Fruit fly (Drosophila melanogaster) whole organism, pupa: ENCODE measurements around the gene LKRSDH.
A peak's percentile ranks its signal among the peaks of the same experiment; 100 is the strongest.

ENCODE experiments used
- CG13204 ChIP-seq: fragments of 200-800 bp; sonication (Bioruptor generic); optimal IDR thresholded peaks from 2 replicates; lab custom pipeline; 2018; ENCODE audit warnings: missing biosample characterization, mild to moderate bottlenecking, missing genetic modification characterization, moderate library complexity
- CG17806 ChIP-seq: fragments of 200-800 bp; sonication (Bioruptor generic); optimal IDR thresholded peaks from 2 replicates; lab custom pipeline; 2018; ENCODE audit warnings: missing biosample characterization, mild to moderate bottlenecking, missing genetic modification characterization, moderate library complexity
- CG34367 ChIP-seq: fragments of 200-800 bp; sonication (Bioruptor generic); optimal IDR thresholded peaks from 2 replicates; lab custom pipeline; 2018; ENCODE audit warnings: missing biosample characterization, mild to moderate bottlenecking, missing genetic modification characterization
- CG8159 ChIP-seq: fragments of 200-800 bp; sonication (Bioruptor generic); optimal IDR thresholded peaks from 3 replicates; lab custom pipeline; 2018; ENCODE audit warnings: missing biosample characterization, mild to moderate bottlenecking, missing genetic modification characterization, moderate library complexity
- D1 ChIP-seq: fragments of 200-800 bp; sonication (Bioruptor generic); optimal IDR thresholded peaks from 2 replicates; lab custom pipeline; 2018; ENCODE audit warnings: missing biosample characterization, mild to moderate bottlenecking, missing genetic modification characterization, moderate library complexity
- EcR ChIP-seq: fragments of 200-800 bp; sonication (Bioruptor generic); optimal IDR thresholded peaks from 3 replicates; lab custom pipeline; 2019; ENCODE audit warnings: missing biosample characterization, missing genetic modification characterization, mild to moderate bottlenecking, moderate library complexity, missing genetic modification reagents
- Snoo ChIP-seq: fragments of 200-800 bp; sonication (Bioruptor generic); optimal IDR thresholded peaks from 3 replicates; lab custom pipeline; 2017; ENCODE audit warnings: missing biosample characterization, mild to moderate bottlenecking, missing genetic modification characterization, inconsistent platforms
- gl ChIP-seq: fragments of 200-800 bp; sonication (Bioruptor generic); optimal IDR thresholded peaks from 2 replicates; lab custom pipeline; 2018; ENCODE audit warnings: missing biosample characterization, mild to moderate bottlenecking, missing genetic modification characterization

dm6 chr2L:7827045-7828004 is 31.6 kb upstream of the LKRSDH start, which contains the start of the genes Rack1 and mts:
- TF ChIP-seq gl (tag; lab: Kevin White, UChicago) (peak; percentile 42), EcR (GFP tag; lab: Kevin White, UChicago) (no peak), CG34367 (tag; lab: Kevin White, UChicago) (peak; percentile 65), D1 (tag; lab: Kevin White, UChicago) (no peak), CG8159 (tag; lab: Kevin White, UChicago) (peak; percentile 58), Snoo (peak; percentile 86), CG17806 (peak; percentile 25), CG13204 (GFP tag; lab: Kevin White, UChicago) (no peak)
